Worm (Caenorhabditis elegans) whole organism, L1 larva: ENCODE measurements around the gene Y62F5A.10.
A peak's percentile ranks its signal among the peaks of the same experiment; 100 is the strongest.

Experiments
- C04F5.9 ChIP-seq: sonication (generic microtip); optimal IDR thresholded peaks from 2 replicates; lab custom pipeline; 2016; ENCODE audit warnings: missing genetic modification characterization, missing compliant biosample characterization
- C16A3.4 ChIP-seq: fragments of 150-350 bp; optimal IDR thresholded peaks from 2 replicates; lab custom pipeline; 2014; ENCODE audit warnings: missing biosample characterization, missing genetic modification characterization
- C34B4.2 ChIP-seq: sonication (generic microtip); optimal IDR thresholded peaks from 2 replicates; lab custom pipeline; 2017; ENCODE audit warnings: mild to moderate bottlenecking, missing genetic modification characterization, missing compliant biosample characterization
- Y116A8C.19 ChIP-seq: sonication (generic microtip); optimal IDR thresholded peaks from 2 replicates; lab custom pipeline; 2016; ENCODE audit warnings: missing compliant biosample characterization, missing genetic modification characterization, borderline replicate concordance
- aly-2 ChIP-seq: fragments of 150-350 bp; optimal IDR thresholded peaks from 2 replicates; lab custom pipeline; 2014; ENCODE audit warnings: missing biosample characterization, missing genetic modification characterization
- ama-1 ChIP-seq: fragments of 150-350 bp; optimal IDR thresholded peaks from 2 replicates; lab custom pipeline; 2014
- ceh-8 ChIP-seq: fragments of 200-800 bp; sonication (Bioruptor generic); optimal IDR thresholded peaks from 2 replicates; lab custom pipeline; 2018; ENCODE audit warnings: mild to moderate bottlenecking, missing genetic modification characterization, moderate library complexity, missing compliant biosample characterization
- ceh-82 ChIP-seq, 3 experiments: fragments of 150-350 bp in 1 of 3; sonication (generic microtip) in 2 of 3; optimal IDR thresholded peaks; 2 replicates each; lab custom pipeline; 2014 to 2017; ENCODE audit warnings: missing biosample characterization in 3 of 3, missing genetic modification characterization in 3 of 3
- ceh-90 ChIP-seq: sonication (generic microtip); optimal IDR thresholded peaks from 2 replicates; lab custom pipeline; 2016; ENCODE audit warnings: missing genetic modification characterization, missing compliant biosample characterization
- ces-1 ChIP-seq: fragments of 150-350 bp; optimal IDR thresholded peaks from 2 replicates; lab custom pipeline; 2014; ENCODE audit warnings: missing biosample characterization, missing genetic modification reagents, missing genetic modification characterization
- dsc-1 ChIP-seq: sonication (generic microtip); optimal IDR thresholded peaks from 2 replicates; lab custom pipeline; 2016; ENCODE audit warnings: mild to moderate bottlenecking, missing genetic modification characterization, missing compliant biosample characterization
- efl-1 ChIP-seq, 4 experiments: fragments of 150-350 bp; optimal IDR thresholded peaks in 3 of 4; peaks in 1 of 4; 1 replicate in 1 of 4; 2 replicates in 3 of 4; lab custom pipeline; 2014; ENCODE audit warnings: missing biosample characterization in 2 of 4, missing genetic modification characterization in 2 of 4, missing genetic modification reagents in 2 of 4
- efl-3 ChIP-seq: fragments of 200-800 bp; sonication (Bioruptor generic); optimal IDR thresholded peaks from 2 replicates; lab custom pipeline; 2018; ENCODE audit warnings: mild to moderate bottlenecking, missing genetic modification characterization, missing compliant biosample characterization
- egl-13 ChIP-seq: sonication (generic microtip); optimal IDR thresholded peaks from 2 replicates; lab custom pipeline; 2016; ENCODE audit warnings: missing genotype, missing genetic modification reagents, missing genetic modification characterization, missing compliant biosample characterization
- elt-3 ChIP-seq, 6 experiments: fragments of 150-350 bp in 1 of 6; sonication (generic microtip); optimal IDR thresholded peaks; 2 replicates each; lab custom pipeline; 2017 to 2018; ENCODE audit warnings: missing biosample characterization in 6 of 6, missing genetic modification characterization in 6 of 6, inconsistent platforms in 1 of 6
- fkh-8 ChIP-seq: sonication (generic microtip); optimal IDR thresholded peaks from 2 replicates; lab custom pipeline; 2016; ENCODE audit warnings: mild to moderate bottlenecking, missing genetic modification characterization, missing compliant biosample characterization
- grh-1 ChIP-seq: fragments of 200-800 bp; sonication (Bioruptor generic); IDR thresholded peaks from 2 replicates; pipeline ENCODE4 v1.3.6; 2022; ENCODE audit warnings: missing genetic modification reagents, missing genetic modification characterization, missing compliant biosample characterization
- hlh-17 ChIP-seq: fragments of 200-800 bp; sonication (Bioruptor generic); optimal IDR thresholded peaks from 2 replicates; lab custom pipeline; 2018; ENCODE audit warnings: missing genetic modification characterization, mild to moderate bottlenecking, missing compliant biosample characterization, moderate library complexity, borderline replicate concordance
- isw-1 ChIP-seq: fragments of 200-800 bp; sonication (Bioruptor generic); IDR thresholded peaks from 2 replicates; pipeline ENCODE4 v1.3.6; 2022; ENCODE audit warnings: missing genetic modification characterization, missing compliant biosample characterization
- jun-1 ChIP-seq: fragments of 150-350 bp; optimal IDR thresholded peaks from 2 replicates; lab custom pipeline; 2014; ENCODE audit warnings: missing biosample characterization, missing genetic modification reagents, missing genetic modification characterization
- lin-39 ChIP-seq: fragments of 150-350 bp; optimal IDR thresholded peaks from 2 replicates; lab custom pipeline; 2014; ENCODE audit warnings: missing biosample characterization, missing genetic modification reagents, missing genetic modification characterization
- mab-9 ChIP-seq: fragments of 200-800 bp; sonication (Bioruptor generic); IDR thresholded peaks from 2 replicates; pipeline ENCODE4 v1.3.6; 2022; ENCODE audit warnings: missing genetic modification reagents, missing genetic modification characterization, missing compliant biosample characterization
- mdl-1 ChIP-seq, 2 experiments: fragments of 150-350 bp; optimal IDR thresholded peaks; 2 replicates each; lab custom pipeline; 2014 to 2017; ENCODE audit warnings: missing biosample characterization in 2 of 2, missing genetic modification characterization in 2 of 2, inconsistent platforms in 1 of 2
- mep-1 ChIP-seq: fragments of 150-350 bp; optimal IDR thresholded peaks from 2 replicates; lab custom pipeline; 2014; ENCODE audit warnings: missing biosample characterization, missing genetic modification characterization
- nhr-19 ChIP-seq: fragments of 200-800 bp; sonication (Bioruptor generic); conservative IDR thresholded peaks from 2 replicates; pipeline ENCODE4 v1.3.6; 2022; ENCODE audit warnings: missing genetic modification characterization, missing compliant biosample characterization
- nhr-237 ChIP-seq: fragments of 150-350 bp; optimal IDR thresholded peaks from 2 replicates; lab custom pipeline; 2014; ENCODE audit warnings: missing biosample characterization, missing genetic modification characterization
- nhr-28 ChIP-seq: fragments of 150-350 bp; optimal IDR thresholded peaks from 2 replicates; lab custom pipeline; 2014; ENCODE audit warnings: missing biosample characterization, missing genetic modification characterization
- nhr-71 ChIP-seq: sonication (generic microtip); optimal IDR thresholded peaks from 2 replicates; lab custom pipeline; 2016; ENCODE audit warnings: mild to moderate bottlenecking, missing genetic modification characterization, moderate library complexity, missing compliant biosample characterization
- nhr-77 ChIP-seq: fragments of 150-350 bp; optimal IDR thresholded peaks from 2 replicates; lab custom pipeline; 2014; ENCODE audit warnings: missing biosample characterization, missing genetic modification characterization
- nhr-85 ChIP-seq: sonication (generic microtip); peaks from one replicate; lab custom pipeline; 2016; ENCODE audit warnings: missing genetic modification characterization, inconsistent platforms, missing compliant biosample characterization
- pag-3 ChIP-seq: sonication (generic microtip); optimal IDR thresholded peaks from 2 replicates; lab custom pipeline; 2017; ENCODE audit warnings: missing genetic modification characterization, mild to moderate bottlenecking, missing compliant biosample characterization, antibody characterized with exemption, borderline replicate concordance; ENCODE audit not compliant: insufficient read depth
- pax-3 ChIP-seq: fragments of 200-800 bp; sonication (Bioruptor generic); optimal IDR thresholded peaks from 2 replicates; lab custom pipeline; 2018; ENCODE audit warnings: mild to moderate bottlenecking, missing genetic modification characterization, moderate library complexity, missing compliant biosample characterization
- pqm-1 ChIP-seq: sonication (generic microtip); optimal IDR thresholded peaks from 3 replicates; lab custom pipeline; 2017; ENCODE audit warnings: missing biosample characterization, missing genetic modification characterization
- skn-1 ChIP-seq: fragments of 150-350 bp; optimal IDR thresholded peaks from 2 replicates; lab custom pipeline; 2014; ENCODE audit warnings: missing biosample characterization, missing genetic modification characterization
- snpc-4 ChIP-seq: fragments of 150-350 bp; optimal IDR thresholded peaks from 2 replicates; lab custom pipeline; 2014; ENCODE audit warnings: missing biosample characterization, missing genetic modification characterization
- snu-23 ChIP-seq: sonication (generic microtip); optimal IDR thresholded peaks from 2 replicates; lab custom pipeline; 2016; ENCODE audit warnings: missing genetic modification characterization, missing compliant biosample characterization
- sptf-1 ChIP-seq: fragments of 150-350 bp; optimal IDR thresholded peaks from 2 replicates; lab custom pipeline; 2014; ENCODE audit warnings: missing biosample characterization, missing genetic modification characterization
- sup-37 ChIP-seq: fragments of 200-800 bp; sonication (Bioruptor generic); optimal IDR thresholded peaks from 2 replicates; lab custom pipeline; 2018; ENCODE audit warnings: mild to moderate bottlenecking, missing genetic modification characterization, missing compliant biosample characterization
- swsn-7 ChIP-seq: sonication (generic microtip); optimal IDR thresholded peaks from 2 replicates; lab custom pipeline; 2016; ENCODE audit warnings: missing genetic modification characterization, missing compliant biosample characterization
- unc-130 ChIP-seq: fragments of 150-350 bp; optimal IDR thresholded peaks from 2 replicates; lab custom pipeline; 2017; ENCODE audit warnings: missing biosample characterization, missing genetic modification characterization, inconsistent platforms
- unc-86 ChIP-seq: sonication (generic microtip); optimal IDR thresholded peaks from 2 replicates; lab custom pipeline; 2016; ENCODE audit warnings: missing genetic modification characterization, missing compliant biosample characterization
- unc-98 ChIP-seq: fragments of 200-800 bp; sonication (Bioruptor generic); IDR thresholded peaks from 2 replicates; pipeline ENCODE4 v1.3.6; 2022; ENCODE audit warnings: missing genetic modification characterization, missing compliant biosample characterization
- zag-1 ChIP-seq: fragments of 150-350 bp; optimal IDR thresholded peaks from 2 replicates; lab custom pipeline; 2014; ENCODE audit warnings: missing biosample characterization, missing genetic modification characterization
- ztf-11 ChIP-seq, 2 experiments: sonication (generic microtip); optimal IDR thresholded peaks; 2 replicates each; lab custom pipeline; 2016 to 2017; ENCODE audit warnings: missing genetic modification characterization in 2 of 2, missing biosample characterization in 1 of 2, missing compliant biosample characterization in 1 of 2
- ztf-4 ChIP-seq: fragments of 150-350 bp; optimal IDR thresholded peaks from 2 replicates; lab custom pipeline; 2014; ENCODE audit warnings: missing biosample characterization, missing genetic modification characterization

Gene Y62F5A.10

ce11 chrII:11542958-11543357 lies 21.6 kb downstream of the Y62F5A.10 start:
- TF ChIP-seq unc-130 (tag; lab: Kevin White, UChicago) (no peak), Y116A8C.19 (no peak)
- TF ChIP-seq, all 84 proteins: peak for 0

ce11 chrII:11544714-11545113 lies 23.3 kb downstream of the Y62F5A.10 start, which contains the start of gene F54D5.9:
Gene F54D5.9, minus strand, starts transcription at chrII:11544828.
- TF ChIP-seq dsc-1 (tag; lab: Kevin White, UChicago) = no peak
- no peak for TF ChIP-seq mdl-1 (tag; optimal IDR thresholded peaks at IDR 0.05; lab: Kevin White, UChicago)
- TF ChIP-seq efl-1 (optimal IDR thresholded peaks at IDR 0.05; lab: Kevin White, UChicago) = no peak
- TF ChIP-seq efl-1 (GFP tag; optimal IDR thresholded peaks at IDR 0.05 in 1 of 2; lab: Kevin White, UChicago) = no peak
- TF ChIP-seq ces-1 (GFP tag; lab: Kevin White, UChicago) = no peak
- TF ChIP-seq pax-3 (tag; lab: Kevin White, UChicago) = no peak
- TF ChIP-seq lin-39 (tag; lab: Kevin White, UChicago) = no peak
- TF ChIP-seq C04F5.9 = no peak
- no peak for TF ChIP-seq zag-1 (tag; lab: Kevin White, UChicago)
- no peak for TF ChIP-seq grh-1 (GFP tag; lab: Robert Waterston, UW)
- no peak for TF ChIP-seq sptf-1 (tag; lab: Kevin White, UChicago)
- TF ChIP-seq nhr-85 (tag; lab: Kevin White, UChicago) = no peak
- no peak for TF ChIP-seq skn-1 (tag; lab: Kevin White, UChicago)
- TF ChIP-seq snu-23 (GFP tag; lab: Kevin White, UChicago) = no peak

ce11 chrII:11545299-11545951 lies 24.0 kb downstream of the Y62F5A.10 start, which contains the start of gene dnj-13:
Gene dnj-13, plus strand, starts transcription at chrII:11545701.
- TF ChIP-seq fkh-8 (tag; lab: Kevin White, UChicago) = peak; percentile 99
- peak; percentile 95 for TF ChIP-seq unc-86
- peak; percentile 95 for TF ChIP-seq isw-1 (GFP tag; lab: Robert Waterston, UW)
- no peak for TF ChIP-seq Y116A8C.19
- TF ChIP-seq mep-1 (tag; lab: Kevin White, UChicago) = peak; percentile 98
- no peak for TF ChIP-seq ces-1 (GFP tag; lab: Kevin White, UChicago)
- TF ChIP-seq swsn-7 (tag; lab: Kevin White, UChicago) = peak; percentile 99
- peak; percentile 93 for TF ChIP-seq skn-1 (tag; lab: Kevin White, UChicago)
- peak in 3 of 6 experiments; percentile 79 to 93 (median 85) for TF ChIP-seq elt-3 (tag; optimal IDR thresholded peaks at IDR 0.05; lab: Kevin White, UChicago)
- TF ChIP-seq nhr-19 (GFP tag; lab: Robert Waterston, UW) = peak; percentile 97
- TF ChIP-seq ceh-82 (tag; optimal IDR thresholded peaks at IDR 0.05; lab: Kevin White, UChicago) = peak; percentile 92 to 97 (median 94)
- peak; percentile 50; the same call in 1 of the 2 replicates for TF ChIP-seq unc-98 (GFP tag; lab: Robert Waterston, UW)
- peak; percentile 95 for TF ChIP-seq grh-1 (GFP tag; lab: Robert Waterston, UW)
- peak; percentile 81 for TF ChIP-seq unc-130 (tag; lab: Kevin White, UChicago)
- TF ChIP-seq pqm-1 (tag; lab: Kevin White, UChicago) = no peak
- TF ChIP-seq pag-3 (tag; lab: Kevin White, UChicago) = no peak
- TF ChIP-seq egl-13 = peak; percentile 98
- peak; percentile 91 for TF ChIP-seq C16A3.4 (tag; lab: Kevin White, UChicago)
- no peak for TF ChIP-seq hlh-17 (GFP tag; lab: Kevin White, UChicago)
- peak; percentile 74 for TF ChIP-seq aly-2
- peak; percentile 94 for TF ChIP-seq jun-1 (tag; lab: Kevin White, UChicago)
- TF ChIP-seq ztf-11 (tag; optimal IDR thresholded peaks at IDR 0.05; lab: Kevin White, UChicago) = peak in 1 of 2 experiments; percentile 88
- peak; percentile 98 for TF ChIP-seq nhr-71 (tag; lab: Kevin White, UChicago)
- TF ChIP-seq lin-39 (tag; lab: Kevin White, UChicago) = peak; percentile 77
- peak; percentile 86 for TF ChIP-seq C04F5.9
- peak; percentile 91 for TF ChIP-seq nhr-77 (tag; lab: Kevin White, UChicago)
- TF ChIP-seq snu-23 (GFP tag; lab: Kevin White, UChicago) = peak; percentile 100
- no peak for TF ChIP-seq nhr-28 (tag; lab: Kevin White, UChicago)
- TF ChIP-seq sup-37 (GFP tag; lab: Kevin White, UChicago) = peak; percentile 87
- peak; percentile 91 for TF ChIP-seq ceh-8
- TF ChIP-seq nhr-237 (tag; lab: Kevin White, UChicago) = peak; percentile 92
- TF ChIP-seq mab-9 (GFP tag; lab: Robert Waterston, UW) = peak; percentile 96
- peak; percentile 80 for TF ChIP-seq snpc-4 (tag; lab: Kevin White, UChicago)
- peak; percentile 50 for TF ChIP-seq C34B4.2
- TF ChIP-seq dsc-1 (tag; lab: Kevin White, UChicago) = peak; percentile 99
- peak; percentile 62 for TF ChIP-seq efl-3 (GFP tag; lab: Kevin White, UChicago)
- TF ChIP-seq efl-1 (optimal IDR thresholded peaks at IDR 0.05; lab: Kevin White, UChicago) = peak; percentile 80 to 83
- peak; percentile 75 to 98 for TF ChIP-seq efl-1 (GFP tag; optimal IDR thresholded peaks at IDR 0.05 in 1 of 2; lab: Kevin White, UChicago)
- TF ChIP-seq ztf-4 = peak; percentile 95
- peak; percentile 0 for TF ChIP-seq ama-1 (lab: Kevin White, UChicago)
- peak; percentile 30 for TF ChIP-seq ceh-90 (tag; lab: Kevin White, UChicago)
